Fruit fly (Drosophila melanogaster) whole organism, embryonic: Measurements from ENCODE around the gene Best3.

ENCODE experiments used
- Adf1 ChIP-seq: fragments of 200-800 bp; sonication (Bioruptor generic); IDR thresholded peaks from 2 replicates; pipeline ENCODE4 v1.3.6; 2022; ENCODE audit warnings: missing biosample characterization, missing genetic modification characterization
- CG12659 ChIP-seq: fragments of 200-800 bp; sonication (Bioruptor generic); optimal IDR thresholded peaks from 3 replicates; lab custom pipeline; 2017; ENCODE audit warnings: mild to moderate bottlenecking, missing biosample characterization, missing genetic modification reagents, missing genetic modification characterization
- CG12942 ChIP-seq: fragments of 200-800 bp; sonication (Bioruptor generic); optimal IDR thresholded peaks from 3 replicates; lab custom pipeline; 2016; ENCODE audit warnings: missing biosample characterization, missing genetic modification characterization
- CG1603 ChIP-seq: fragments of 200-800 bp; sonication (Bioruptor generic); optimal IDR thresholded peaks from 2 replicates; lab custom pipeline; 2019; ENCODE audit warnings: missing biosample characterization, mild to moderate bottlenecking, missing genetic modification characterization, moderate library complexity
- CG16779 ChIP-seq: fragments of 200-800 bp; sonication (Bioruptor generic); IDR thresholded peaks from 2 replicates; pipeline ENCODE4 v1.3.6; 2022; ENCODE audit warnings: missing biosample characterization, missing genetic modification characterization
- CG17568 ChIP-seq: fragments of 200-800 bp; sonication (Bioruptor generic); optimal IDR thresholded peaks from 2 replicates; lab custom pipeline; 2018; ENCODE audit warnings: missing biosample characterization, mild to moderate bottlenecking, missing genetic modification characterization, moderate library complexity
- CG17912 ChIP-seq: fragments of 200-800 bp; sonication (Bioruptor generic); optimal IDR thresholded peaks from 2 replicates; lab custom pipeline; 2018; ENCODE audit warnings: missing biosample characterization, mild to moderate bottlenecking, missing genetic modification characterization
- CG18599 ChIP-seq: fragments of 200-800 bp; sonication (Bioruptor generic); optimal IDR thresholded peaks from 3 replicates; lab custom pipeline; 2017; ENCODE audit warnings: missing biosample characterization, missing genetic modification characterization, mild to moderate bottlenecking, moderate library complexity, missing genetic modification reagents
- CG31441 ChIP-seq: fragments of 200-800 bp; sonication (Bioruptor generic); IDR thresholded peaks from 2 replicates; pipeline ENCODE4 v1.3.6; 2022; ENCODE audit warnings: missing biosample characterization, missing genetic modification characterization
- CG32772 ChIP-seq: fragments of 200-800 bp; sonication (Bioruptor generic); IDR thresholded peaks from 2 replicates; pipeline ENCODE4 v1.3.6; 2022; ENCODE audit warnings: missing biosample characterization, missing genetic modification characterization
- CG34422 ChIP-seq: fragments of 200-800 bp; sonication (Bioruptor generic); IDR thresholded peaks from 3 replicates; pipeline ENCODE4 v1.3.6; 2022; ENCODE audit warnings: missing biosample characterization, missing genetic modification characterization
- CG3838 ChIP-seq: fragments of 200-800 bp; sonication (Bioruptor generic); optimal IDR thresholded peaks from 3 replicates; lab custom pipeline; 2016; ENCODE audit warnings: missing biosample characterization, missing genetic modification characterization
- CG4328 ChIP-seq: fragments of 200-800 bp; sonication (Bioruptor generic); optimal IDR thresholded peaks from 3 replicates; lab custom pipeline; 2017; ENCODE audit warnings: missing biosample characterization, missing genetic modification reagents, missing genetic modification characterization
- CG5245 ChIP-seq: fragments of 200-800 bp; sonication (Bioruptor generic); optimal IDR thresholded peaks from 3 replicates; lab custom pipeline; 2016; ENCODE audit warnings: missing biosample characterization, missing genetic modification characterization
- CG7745 ChIP-seq: fragments of 200-800 bp; sonication (Bioruptor generic); optimal IDR thresholded peaks from 2 replicates; lab custom pipeline; 2018; ENCODE audit warnings: missing biosample characterization, mild to moderate bottlenecking, missing genetic modification characterization, moderate library complexity
- CG8388 ChIP-seq: fragments of 200-800 bp; sonication (Bioruptor generic); optimal IDR thresholded peaks from 2 replicates; lab custom pipeline; 2019; ENCODE audit warnings: missing biosample characterization, mild to moderate bottlenecking, missing genetic modification characterization, moderate library complexity
- CG9727 ChIP-seq: fragments of 200-800 bp; sonication (Bioruptor generic); optimal IDR thresholded peaks from 3 replicates; lab custom pipeline; 2017; ENCODE audit warnings: missing biosample characterization, mild to moderate bottlenecking, missing genetic modification characterization
- CG9876 ChIP-seq: fragments of 200-800 bp; sonication (Bioruptor generic); optimal IDR thresholded peaks from 2 replicates; lab custom pipeline; 2016; ENCODE audit warnings: missing biosample characterization, missing genetic modification characterization
- CG9932 ChIP-seq: fragments of 200-800 bp; sonication (Bioruptor generic); IDR thresholded peaks from 2 replicates; pipeline ENCODE4 v1.3.6; 2022; ENCODE audit warnings: missing biosample characterization, missing genetic modification characterization
- Camta ChIP-seq: fragments of 200-800 bp; sonication (Bioruptor generic); optimal IDR thresholded peaks from 2 replicates; lab custom pipeline; 2016; ENCODE audit warnings: missing biosample characterization, missing genetic modification characterization
- CkIIα-i1 ChIP-seq: fragments of 200-800 bp; sonication (Bioruptor generic); IDR thresholded peaks from 2 replicates; pipeline ENCODE4 v1.3.6; 2022; ENCODE audit warnings: missing biosample characterization, missing genetic modification characterization
- Dip3 ChIP-seq: fragments of 200-800 bp; sonication (Bioruptor generic); optimal IDR thresholded peaks from 3 replicates; lab custom pipeline; 2016; ENCODE audit warnings: missing biosample characterization, missing genetic modification characterization
- Lhr ChIP-seq: fragments of 200-800 bp; sonication (Bioruptor generic); optimal IDR thresholded peaks from 3 replicates; lab custom pipeline; 2017; ENCODE audit warnings: mild to moderate bottlenecking, missing biosample characterization, missing genetic modification reagents, missing genetic modification characterization
- Mrtf ChIP-seq: fragments of 200-800 bp; sonication (Bioruptor generic); IDR thresholded peaks from 3 replicates; pipeline ENCODE4 v1.3.6; 2022; ENCODE audit warnings: missing biosample characterization, missing genetic modification characterization
- NFAT ChIP-seq: fragments of 200-800 bp; sonication (Bioruptor generic); IDR thresholded peaks from 2 replicates; pipeline ENCODE4 v1.3.6; 2022; ENCODE audit warnings: missing biosample characterization, missing genetic modification characterization
- Rx ChIP-seq: fragments of 200-800 bp; sonication (Bioruptor generic); IDR thresholded peaks from 2 replicates; pipeline ENCODE4 v1.3.6; 2022; ENCODE audit warnings: missing biosample characterization, missing genetic modification characterization
- Spps ChIP-seq: fragments of 200-800 bp; sonication (Bioruptor generic); optimal IDR thresholded peaks from 2 replicates; lab custom pipeline; 2018; ENCODE audit warnings: missing biosample characterization, mild to moderate bottlenecking, missing genetic modification characterization
- Taf1 ChIP-seq: fragments of 200-800 bp; sonication (Bioruptor generic); IDR thresholded peaks from 2 replicates; pipeline ENCODE4 v1.3.6; 2022; ENCODE audit warnings: missing biosample characterization, missing genetic modification characterization
- br ChIP-seq: fragments of >200 bp; optimal IDR thresholded peaks from 2 replicates; lab custom pipeline; 2017
- bsh ChIP-seq, 2 experiments: fragments of 200-800 bp; sonication (Bioruptor generic); optimal IDR thresholded peaks; 2 replicates each; lab custom pipeline; 2017 to 2018; ENCODE audit warnings: mild to moderate bottlenecking in 2 of 2, missing biosample characterization in 2 of 2, missing genetic modification characterization in 2 of 2, moderate library complexity in 1 of 2
- cato ChIP-seq: fragments of 200-800 bp; sonication (Bioruptor generic); optimal IDR thresholded peaks from 2 replicates; lab custom pipeline; 2016; ENCODE audit warnings: missing biosample characterization, missing genetic modification characterization, borderline replicate concordance
- corto ChIP-seq: fragments of 200-800 bp; sonication (Bioruptor generic); optimal IDR thresholded peaks from 2 replicates; lab custom pipeline; 2016; ENCODE audit warnings: missing biosample characterization, mild to moderate bottlenecking, missing genetic modification characterization, moderate library complexity
- dimm ChIP-seq: fragments of 200-800 bp; sonication (Bioruptor generic); IDR thresholded peaks from 2 replicates; pipeline ENCODE4 v1.3.6; 2022; ENCODE audit warnings: missing biosample characterization, missing genetic modification characterization
- dmrt11E ChIP-seq: fragments of 200-800 bp; sonication (Bioruptor generic); optimal IDR thresholded peaks from 3 replicates; lab custom pipeline; 2018; ENCODE audit warnings: missing biosample characterization, mild to moderate bottlenecking, missing genetic modification characterization, moderate library complexity
- dpn ChIP-seq, 2 experiments: fragments of 200-800 bp; sonication (Bioruptor generic); optimal IDR thresholded peaks; 3 replicates each; lab custom pipeline; 2016; ENCODE audit warnings: missing biosample characterization in 2 of 2, missing genetic modification characterization in 2 of 2
- exex ChIP-seq: fragments of 200-800 bp; sonication (Bioruptor generic); optimal IDR thresholded peaks from 4 replicates; lab custom pipeline; 2018; ENCODE audit warnings: missing biosample characterization, mild to moderate bottlenecking, missing genetic modification characterization, moderate library complexity
- fd102C ChIP-seq: fragments of 200-800 bp; sonication (Bioruptor generic); optimal IDR thresholded peaks from 2 replicates; lab custom pipeline; 2018; ENCODE audit warnings: missing biosample characterization, mild to moderate bottlenecking, missing genetic modification characterization, moderate library complexity
- gce ChIP-seq: fragments of 200-800 bp; sonication (Bioruptor generic); IDR thresholded peaks from 3 replicates; pipeline ENCODE4 v1.3.6; 2022; ENCODE audit warnings: missing biosample characterization, missing genetic modification characterization
- kay ChIP-seq: fragments of 200-800 bp; sonication (Bioruptor generic); optimal IDR thresholded peaks from 2 replicates; lab custom pipeline; 2016; ENCODE audit warnings: missing biosample characterization, missing genetic modification characterization
- knrl ChIP-seq: fragments of 200-800 bp; sonication (Bioruptor generic); IDR thresholded peaks from 3 replicates; pipeline ENCODE4 v1.3.6; 2022; ENCODE audit warnings: missing biosample characterization, missing genetic modification characterization; ENCODE audit not compliant: partially characterized antibody
- lbe ChIP-seq: fragments of 200-800 bp; sonication (Bioruptor generic); optimal IDR thresholded peaks from 2 replicates; lab custom pipeline; 2016; ENCODE audit warnings: missing biosample characterization, mild to moderate bottlenecking, missing genetic modification characterization
- lmd ChIP-seq: fragments of 200-800 bp; sonication (Bioruptor generic); IDR thresholded peaks from 2 replicates; pipeline ENCODE4 v1.3.6; 2022; ENCODE audit warnings: missing biosample characterization, missing genetic modification characterization
- onecut ChIP-seq: fragments of 200-800 bp; sonication (Bioruptor generic); IDR thresholded peaks from 2 replicates; pipeline ENCODE4 v1.3.6; 2022; ENCODE audit warnings: missing biosample characterization, missing genetic modification characterization
- org-1 ChIP-seq: fragments of 200-800 bp; sonication (Bioruptor generic); optimal IDR thresholded peaks from 2 replicates; lab custom pipeline; 2017; ENCODE audit warnings: missing biosample characterization, missing genetic modification characterization
- peb ChIP-seq: fragments of 200-800 bp; sonication (Bioruptor generic); IDR thresholded peaks from 2 replicates; pipeline ENCODE4 v1.3.6; 2022; ENCODE audit warnings: missing biosample characterization, missing genetic modification characterization
- pfk ChIP-seq: fragments of 200-800 bp; sonication (Bioruptor generic); optimal IDR thresholded peaks from 2 replicates; lab custom pipeline; 2018; ENCODE audit warnings: missing biosample characterization, mild to moderate bottlenecking, missing genetic modification characterization, moderate library complexity
- pnt ChIP-seq: fragments of 200-800 bp; sonication (Bioruptor generic); optimal IDR thresholded peaks from 3 replicates; lab custom pipeline; 2016; ENCODE audit warnings: missing biosample characterization, missing genetic modification characterization
- pum ChIP-seq: fragments of 200-800 bp; sonication (Bioruptor generic); optimal IDR thresholded peaks from 2 replicates; lab custom pipeline; 2016; ENCODE audit warnings: missing biosample characterization, missing genetic modification characterization
- sens ChIP-seq: fragments of 200-800 bp; sonication (Bioruptor generic); peaks from one replicate; lab custom pipeline; 2016; ENCODE audit warnings: missing biosample characterization, missing genetic modification characterization
- unpg ChIP-seq: fragments of 200-800 bp; sonication (Bioruptor generic); optimal IDR thresholded peaks from 3 replicates; lab custom pipeline; 2018; ENCODE audit warnings: missing biosample characterization, mild to moderate bottlenecking, missing genetic modification characterization, moderate library complexity
- zf30C ChIP-seq: fragments of 200-800 bp; sonication (Bioruptor generic); optimal IDR thresholded peaks from 3 replicates; lab custom pipeline; 2018; ENCODE audit warnings: missing biosample characterization, mild to moderate bottlenecking, missing genetic modification characterization
- zfh1 ChIP-seq: fragments of 200-800 bp; sonication (Bioruptor generic); IDR thresholded peaks from 3 replicates; pipeline ENCODE4 v1.3.6; 2022; ENCODE audit warnings: missing biosample characterization, missing genetic modification characterization
- zfh2 ChIP-seq: fragments of 200-800 bp; sonication (Bioruptor generic); optimal IDR thresholded peaks from 2 replicates; lab custom pipeline; 2016; ENCODE audit warnings: missing biosample characterization, missing genetic modification characterization

Gene Best3

DNA sequence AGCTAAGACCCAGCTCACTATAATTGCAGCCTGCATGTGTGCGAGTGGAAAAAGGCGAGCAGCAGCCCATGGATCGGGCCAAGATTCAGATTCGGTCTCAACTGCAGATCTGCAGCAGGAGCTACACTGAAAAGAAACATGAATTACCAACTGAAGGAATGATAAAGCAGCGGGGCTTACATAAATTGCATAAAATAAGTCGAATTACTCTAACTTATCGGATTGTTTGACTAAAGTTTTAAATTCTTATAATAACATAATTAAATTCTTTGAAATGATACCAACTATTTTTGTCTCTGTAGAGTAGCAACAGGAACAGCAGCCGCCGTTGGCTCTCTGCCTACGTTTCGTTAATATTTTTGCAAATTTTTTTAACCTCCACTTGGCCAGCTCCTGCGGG lies 42.0 kb downstream of the Best3 start (continued):
- TF ChIP-seq Lhr (no peak), pnt (GFP tag; lab: Kevin White, UChicago) (no peak), fd102C (GFP tag; lab: Kevin White, UChicago) (peak; percentile 11), CG34422 (no peak), CG18599 (no peak), kay (GFP tag; lab: Kevin White, UChicago) (no peak), dpn (GFP tag; optimal IDR thresholded peaks at IDR 0.05; lab: Kevin White, UChicago) (no peak), pum (GFP tag; lab: Kevin White, UChicago) (peak; percentile 5), corto (GFP tag; lab: Kevin White, UChicago) (peak; percentile 93), CG17568 (GFP tag; lab: Kevin White, UChicago) (no peak), bsh (GFP tag; optimal IDR thresholded peaks at IDR 0.05; lab: Kevin White, UChicago) (peak; percentile 20 to 90), Mrtf (no peak), sens (GFP tag; lab: Kevin White, UChicago) (peak; percentile 62), CG3838 (GFP tag; lab: Kevin White, UChicago) (no peak), CG12659 (GFP tag; lab: Kevin White, UChicago) (no peak), onecut (GFP tag; lab: Robert Waterston, UW) (no peak), dimm (GFP tag; lab: Robert Waterston, UW) (no peak), Camta (GFP tag; lab: Kevin White, UChicago) (no peak), CG17912 (GFP tag; lab: Kevin White, UChicago) (no peak), lbe (GFP tag; lab: Kevin White, UChicago) (peak; percentile 86), zf30C (GFP tag; lab: Kevin White, UChicago) (peak; percentile 1), CG1603 (tag; lab: Kevin White, UChicago) (peak; percentile 59), CG7745 (tag; lab: Kevin White, UChicago) (no peak), gce (no peak), cato (GFP tag; lab: Kevin White, UChicago) (no peak), CG32772 (no peak), lmd (GFP tag; lab: Robert Waterston, UW) (no peak), pfk (GFP tag; lab: Kevin White, UChicago) (no peak), CG4328 (GFP tag; lab: Kevin White, UChicago) (no peak), NFAT (GFP tag; lab: Robert Waterston, UW) (no peak), CG9876 (no peak), Taf1 (GFP tag; lab: Robert Waterston, UW) (no peak), Spps (no peak), Adf1 (GFP tag; lab: Robert Waterston, UW) (no peak), org-1 (GFP tag; lab: Kevin White, UChicago) (no peak), CkIIα-i1 (no peak), CG12942 (GFP tag; lab: Kevin White, UChicago) (no peak), exex (tag; lab: Kevin White, UChicago) (no peak), br (lab: Kevin White, UChicago) (no peak), CG16779 (GFP tag; lab: Robert Waterston, UW) (no peak), Dip3 (GFP tag; lab: Kevin White, UChicago) (no peak), CG31441 (GFP tag; lab: Robert Waterston, UW) (no peak), zfh2 (no peak), CG9932 (GFP tag; lab: Robert Waterston, UW) (no peak), peb (GFP tag; lab: Robert Waterston, UW) (no peak), dmrt11E (tag; lab: Kevin White, UChicago) (peak; percentile 44), unpg (GFP tag; lab: Kevin White, UChicago) (peak; percentile 27), CG9727 (GFP tag; lab: Kevin White, UChicago) (no peak), knrl (GFP tag; lab: Robert Waterston, UW) (no peak), CG8388 (no peak), Rx (GFP tag; lab: Robert Waterston, UW) (no peak), zfh1 (GFP tag; lab: Robert Waterston, UW) (0 out of 3 replicates have a peak, but pooled peaks have one; percentile 38), CG5245 (GFP tag; lab: Kevin White, UChicago) (no peak)
